Fruit fly (Drosophila melanogaster): Measurements from ENCODE around the gene ds.
A peak's percentile ranks its signal among the peaks of the same experiment; 100 is the strongest.

Gene ds

DNA sequence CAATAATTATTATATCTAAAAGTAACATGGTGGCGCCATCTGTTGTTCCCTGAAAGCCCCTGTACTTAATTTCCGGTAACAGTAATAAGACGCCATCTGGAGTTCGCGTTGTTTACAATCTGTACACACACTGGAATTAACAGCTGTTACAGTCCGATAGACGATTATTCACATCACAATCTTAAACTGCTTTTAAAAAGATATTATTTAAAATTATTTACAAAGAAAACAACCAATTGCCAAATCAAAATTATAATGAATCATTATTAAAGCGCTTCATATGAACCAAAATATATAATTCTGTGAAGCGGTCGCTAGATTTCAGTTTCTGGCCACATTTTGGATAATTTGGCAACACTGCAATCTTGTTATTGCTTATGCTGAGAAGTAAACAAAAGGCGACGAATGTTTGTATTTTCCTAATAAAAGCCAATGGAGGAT, 112.3 kb downstream of the ds start, which contains the start of gene CG13689 (continued):
- TF ChIP-seq Blimp-1 (GFP tag; optimal IDR thresholded peaks at IDR 0.05) (no peak), Ets21C (GFP tag; optimal IDR thresholded peaks at IDR 0.05) (no peak), eg (GFP tag; IDR thresholded peaks at IDR 0.05) (no peak), Ets96B (tag; optimal IDR thresholded peaks at IDR 0.05) (no peak), CG32006 (GFP tag; optimal IDR thresholded peaks at IDR 0.05) (no peak), ss (GFP tag; optimal IDR thresholded peaks at IDR 0.05) (no peak), achi (GFP tag; optimal IDR thresholded peaks at IDR 0.05) (no peak), Eip78C (GFP tag) (peak; percentile 82), net (GFP tag; optimal IDR thresholded peaks at IDR 0.05) (peak; percentile 1), CG15336 (GFP tag; IDR thresholded peaks at IDR 0.05) (no peak), Hr39 (GFP tag; optimal IDR thresholded peaks at IDR 0.05) (peak; percentile 51), esn (GFP tag; optimal IDR thresholded peaks at IDR 0.05) (peak; percentile 60), CG10631 (GFP tag; optimal IDR thresholded peaks at IDR 0.05) (peak; percentile 46), CG3919 (GFP tag; optimal IDR thresholded peaks at IDR 0.05) (peak; percentile 27), Sox15 (GFP tag; optimal IDR thresholded peaks at IDR 0.05) (no peak), Met (GFP tag; optimal IDR thresholded peaks at IDR 0.05) (peak; percentile 53), CG9139 (GFP tag; optimal IDR thresholded peaks at IDR 0.05) (no peak), topi (GFP tag; optimal IDR thresholded peaks at IDR 0.05) (peak; percentile 28), spab (GFP tag; optimal IDR thresholded peaks at IDR 0.05) (no peak), Lpt (GFP tag; optimal IDR thresholded peaks at IDR 0.05) (no peak), CG6808 (GFP tag; optimal IDR thresholded peaks at IDR 0.05) (no peak), fd59A (GFP tag; optimal IDR thresholded peaks at IDR 0.05) (no peak), CG11294 (GFP tag; IDR thresholded peaks at IDR 0.05) (no peak), salr (GFP tag; optimal IDR thresholded peaks at IDR 0.05) (no peak), CG4318 (GFP tag; optimal IDR thresholded peaks at IDR 0.05) (no peak), CG34406 (GFP tag; optimal IDR thresholded peaks at IDR 0.05) (no peak)

DNA sequence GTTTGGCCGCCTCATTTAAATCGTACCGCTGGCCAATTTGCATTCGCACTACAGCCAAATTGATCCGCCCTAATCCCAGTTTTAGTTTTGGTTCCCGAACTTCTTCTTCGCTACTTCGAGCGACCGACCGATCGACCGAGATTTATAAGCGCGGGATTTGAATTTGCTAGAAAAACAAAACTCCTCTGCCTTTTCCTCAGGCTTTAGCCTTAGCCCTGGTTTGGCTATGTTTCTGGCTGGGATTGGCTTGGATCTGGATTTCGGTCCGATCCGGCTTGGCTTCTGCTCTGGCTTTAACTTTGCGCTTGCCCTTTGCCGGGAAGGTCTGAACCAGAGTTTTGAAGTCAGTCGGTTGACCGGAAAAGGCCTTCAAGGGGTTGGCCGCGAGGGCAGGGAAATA, 112.9 kb downstream of the ds start:
- TF ChIP-seq CG8119 (GFP tag; IDR thresholded peaks at IDR 0.05): no peak
- no peak for TF ChIP-seq eg (GFP tag; IDR thresholded peaks at IDR 0.05)

DNA sequence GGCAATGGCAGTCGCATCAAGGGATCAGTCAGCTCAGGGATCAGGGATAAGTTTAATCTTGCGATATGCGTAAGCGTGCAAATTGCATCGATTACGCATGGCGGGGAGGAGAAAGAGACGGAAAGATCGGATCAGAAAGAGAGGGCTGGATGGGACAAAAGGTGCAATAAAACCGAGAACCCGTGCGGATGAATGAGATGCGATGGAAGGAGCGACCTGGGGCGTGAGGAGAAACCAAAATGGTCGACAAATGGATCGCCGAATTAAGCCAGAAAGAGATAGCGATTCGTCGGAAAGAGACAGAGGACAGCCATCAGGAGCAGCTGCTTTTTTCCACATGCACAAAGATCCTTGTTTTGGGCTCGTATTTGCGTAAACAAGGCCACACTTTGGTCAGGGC, 117.0 kb downstream of the ds start:
- no peak for TF ChIP-seq fkh (GFP tag; optimal IDR thresholded peaks at IDR 0.05)
- no peak for TF ChIP-seq Hr38 (GFP tag; optimal IDR thresholded peaks at IDR 0.05)
- no peak for TF ChIP-seq Blimp-1 (GFP tag; optimal IDR thresholded peaks at IDR 0.05)
- TF ChIP-seq salr (GFP tag; optimal IDR thresholded peaks at IDR 0.05): no peak
- no peak for TF ChIP-seq CG32006 (GFP tag; optimal IDR thresholded peaks at IDR 0.05)
- TF ChIP-seq CG34406 (GFP tag; optimal IDR thresholded peaks at IDR 0.05): no peak
- TF ChIP-seq lz (GFP tag; optimal IDR thresholded peaks at IDR 0.05): no peak
- TF ChIP-seq Ets21C (GFP tag; optimal IDR thresholded peaks at IDR 0.05): no peak
- TF ChIP-seq Eip75B (GFP tag; optimal IDR thresholded peaks at IDR 0.05): no peak
- TF ChIP-seq cyc (GFP tag; optimal IDR thresholded peaks at IDR 0.05): no peak
- no peak for TF ChIP-seq net (GFP tag; optimal IDR thresholded peaks at IDR 0.05)
- no peak for TF ChIP-seq CG6276 (GFP tag; optimal IDR thresholded peaks at IDR 0.05)
- no peak for TF ChIP-seq CG10631 (GFP tag; optimal IDR thresholded peaks at IDR 0.05)
- no peak for TF ChIP-seq CG1621 (tag; optimal IDR thresholded peaks at IDR 0.05)
- TF ChIP-seq CG8632 (GFP tag; optimal IDR thresholded peaks at IDR 0.05): no peak
- TF ChIP-seq Hr4 (GFP tag; optimal IDR thresholded peaks at IDR 0.05): no peak
- no peak for TF ChIP-seq Sox14 (GFP tag; optimal IDR thresholded peaks at IDR 0.05)
- no peak for TF ChIP-seq dsx (GFP tag; optimal IDR thresholded peaks at IDR 0.05; ENCODE audit: poor library complexity, severe bottlenecking)
- TF ChIP-seq CG7368 (GFP tag; optimal IDR thresholded peaks at IDR 0.05): no peak
- no peak for TF ChIP-seq spab (GFP tag; optimal IDR thresholded peaks at IDR 0.05)
